Worm (Caenorhabditis elegans): ENCODE measurements around the gene str-250.

Gene str-250

DNA sequence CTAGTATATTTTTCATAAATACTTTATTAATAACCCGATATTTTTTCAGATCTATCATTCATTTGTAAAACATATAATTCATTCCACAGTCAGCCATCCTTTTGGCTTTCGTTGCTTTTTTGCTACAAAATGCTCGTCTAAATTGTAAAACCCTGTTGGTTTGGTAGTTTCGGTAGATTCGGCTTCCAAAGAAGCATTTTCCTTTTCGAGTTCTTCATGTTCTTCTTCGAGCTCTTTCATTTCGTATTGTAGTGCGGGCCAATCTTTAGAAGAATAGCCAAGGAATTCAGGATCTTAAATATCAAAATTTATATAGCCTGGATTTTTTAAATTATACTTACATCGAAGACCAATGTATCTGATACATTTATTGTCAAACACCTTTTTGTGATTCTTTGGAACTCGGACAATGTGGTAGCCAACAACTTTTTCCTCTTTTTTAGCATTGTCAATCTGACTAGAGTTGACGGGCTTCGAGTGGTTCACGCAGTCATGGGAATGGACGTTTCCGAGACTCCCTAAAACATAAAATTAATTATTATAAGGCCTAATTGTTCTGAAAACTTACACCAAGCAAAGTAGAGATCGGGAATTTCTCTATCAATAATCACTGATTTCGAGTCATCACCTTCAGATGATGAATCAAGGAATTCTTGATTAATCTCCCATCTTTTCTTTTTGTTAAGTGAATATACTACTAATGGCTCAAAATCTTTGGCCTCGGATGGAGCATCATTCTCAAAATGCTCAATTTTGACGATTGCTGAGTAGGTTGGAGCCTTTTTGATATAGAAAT is 10.1 kb upstream of the str-250 start:
- TF ChIP-seq tbx-2 (tag; optimal IDR thresholded peaks at IDR 0.05) (no peak), pqm-1 (tag; optimal IDR thresholded peaks at IDR 0.05) (no peak), hlh-30 (tag; optimal IDR thresholded peaks at IDR 0.05; ENCODE audit: insufficient read depth) (no peak), T23F11.4 (GFP tag; optimal IDR thresholded peaks at IDR 0.05) (no peak), sox-4 (tag; optimal IDR thresholded peaks at IDR 0.05) (no peak), fkh-6 (tag; optimal IDR thresholded peaks at IDR 0.05) (no peak), ceh-45 (GFP tag; IDR thresholded peaks at IDR 0.05) (no peak)

DNA sequence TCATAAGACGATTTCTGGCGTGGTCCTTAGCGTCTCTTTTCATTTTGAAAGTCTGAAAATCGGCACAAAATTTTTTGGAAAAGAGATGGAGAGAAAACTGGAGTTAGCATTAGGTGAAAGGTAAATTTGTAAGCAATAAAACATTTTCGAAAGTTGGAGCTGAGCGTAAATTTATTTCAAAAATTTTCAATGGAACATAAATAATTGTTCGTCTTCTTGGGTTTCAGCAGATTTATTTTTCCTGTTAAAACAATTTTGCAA is 9.6 kb upstream of the str-250 start, which contains the start of gene C06B3.6:
C06B3.6 (minus strand) TSS at position 52 of the 261 bp plus-strand sequence.
- TF ChIP-seq ceh-34 (tag; optimal IDR thresholded peaks at IDR 0.05) (no peak), Y22D7AL.16 (tag; optimal IDR thresholded peaks at IDR 0.05) (no peak), nfya-1 (tag; optimal IDR thresholded peaks at IDR 0.05) (no peak), lin-11 (tag; optimal IDR thresholded peaks at IDR 0.05) (no peak), T23F11.4 (GFP tag; optimal IDR thresholded peaks at IDR 0.05) (no peak), ceh-48 (tag; optimal IDR thresholded peaks at IDR 0.05) (no peak), lim-6 (tag; optimal IDR thresholded peaks at IDR 0.05) (no peak), ets-4 (tag; optimal IDR thresholded peaks at IDR 0.05) (no peak), dve-1 (tag; optimal IDR thresholded peaks at IDR 0.05) (no peak), tbx-7 (tag; optimal IDR thresholded peaks at IDR 0.05) (no peak), fkh-6 (tag; optimal IDR thresholded peaks at IDR 0.05) (no peak)

DNA sequence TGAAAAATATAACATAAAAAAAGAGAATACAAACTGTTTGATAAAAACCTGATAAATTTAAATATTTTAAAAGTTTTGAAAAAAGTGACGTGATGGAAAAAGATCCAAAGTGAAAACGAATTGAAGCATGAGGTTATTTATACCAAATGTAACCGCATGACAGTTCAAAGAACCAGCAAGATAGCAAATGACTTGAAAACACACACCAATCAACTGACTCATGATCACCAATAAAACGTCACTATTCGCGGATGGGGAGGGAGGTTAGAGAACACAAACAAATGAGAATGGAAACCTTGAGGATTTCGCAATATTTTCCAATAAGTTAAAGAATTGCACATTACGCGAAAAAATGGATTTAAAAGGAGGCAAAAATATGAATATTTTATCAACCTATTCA is 9.0 kb upstream of the str-250 start, which contains the start of gene C06B3.7:
C06B3.7 (plus strand) TSS at position 287 of the 400 bp plus-strand sequence.
- no peak for TF ChIP-seq madf-2 (tag; optimal IDR thresholded peaks at IDR 0.05)
- peak; percentile 34 for TF ChIP-seq hlh-30 (tag; optimal IDR thresholded peaks at IDR 0.05; ENCODE audit: insufficient read depth)

DNA sequence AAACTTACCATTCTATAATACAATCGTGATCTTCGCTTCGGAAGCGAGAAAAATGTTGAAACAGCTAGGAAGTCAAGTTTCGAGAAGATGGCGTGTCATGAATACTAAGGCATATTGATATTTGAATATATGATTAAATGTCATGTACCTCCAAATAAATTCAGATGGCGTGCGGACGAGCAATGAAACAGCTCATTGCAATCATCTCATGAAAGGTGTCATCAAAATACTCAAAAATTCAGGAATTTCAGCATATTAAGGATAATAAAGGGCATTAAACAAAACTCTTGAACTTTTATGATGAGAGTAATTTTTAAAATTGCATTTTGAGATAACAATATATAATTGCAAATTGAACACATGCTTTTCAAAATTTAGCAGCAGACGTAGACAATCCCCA is 3.1 kb upstream of the str-250 start, which contains the start of gene gcy-32:
gcy-32 (minus strand) TSS at position 101 of the 400 bp plus-strand sequence.
- TF ChIP-seq ceh-9 (tag; optimal IDR thresholded peaks at IDR 0.05) = no peak
- TF ChIP-seq dve-1 (tag; optimal IDR thresholded peaks at IDR 0.05) = no peak
- no peak for TF ChIP-seq sox-2 (GFP tag; IDR thresholded peaks at IDR 0.05)
- TF ChIP-seq dmd-4 (tag; optimal IDR thresholded peaks at IDR 0.05; ENCODE audit: borderline replicate concordance) = no peak
- no peak for TF ChIP-seq lin-11 (tag; optimal IDR thresholded peaks at IDR 0.05)
- TF ChIP-seq rnt-1 (tag; optimal IDR thresholded peaks at IDR 0.05) = no peak
- TF ChIP-seq madf-2 (tag; optimal IDR thresholded peaks at IDR 0.05) = no peak
- TF ChIP-seq ceh-48 (tag; optimal IDR thresholded peaks at IDR 0.05) = no peak
- no peak for TF ChIP-seq tbx-2 (tag; optimal IDR thresholded peaks at IDR 0.05)
- no peak for TF ChIP-seq ceh-34 (tag; optimal IDR thresholded peaks at IDR 0.05)
- no peak for TF ChIP-seq unc-55 (GFP tag; optimal IDR thresholded peaks at IDR 0.05)
- no peak for TF ChIP-seq ceh-31 (tag; optimal IDR thresholded peaks at IDR 0.05)
- no peak for TF ChIP-seq T23F11.4 (GFP tag; optimal IDR thresholded peaks at IDR 0.05)

DNA sequence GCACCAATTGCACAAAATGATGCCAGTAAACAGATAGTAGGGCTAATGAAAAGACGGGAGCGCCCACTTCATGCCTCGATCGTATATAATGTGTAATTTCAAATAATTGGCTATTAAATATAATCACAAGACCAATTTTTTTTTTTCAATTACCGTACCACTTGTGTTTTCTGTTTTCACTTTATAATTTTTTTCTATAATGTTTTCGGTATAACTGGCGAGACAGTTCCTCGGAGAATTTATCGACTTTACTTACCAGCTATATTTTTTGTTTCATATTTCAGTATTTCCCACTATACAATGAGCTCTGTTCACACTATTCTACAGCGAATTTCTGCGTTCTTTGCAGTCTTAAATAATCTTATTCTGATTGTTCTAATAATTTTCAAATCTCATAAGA is 2.2 kb upstream of the str-250 start, which contains the start of gene str-252:
str-252 (plus strand) TSS at position 301 of the 400 bp plus-strand sequence.
- TF ChIP-seq elt-4 (tag; optimal IDR thresholded peaks at IDR 0.05) (no peak), ceh-9 (tag; optimal IDR thresholded peaks at IDR 0.05) (no peak), zip-5 (tag; optimal IDR thresholded peaks at IDR 0.05) (no peak)

DNA sequence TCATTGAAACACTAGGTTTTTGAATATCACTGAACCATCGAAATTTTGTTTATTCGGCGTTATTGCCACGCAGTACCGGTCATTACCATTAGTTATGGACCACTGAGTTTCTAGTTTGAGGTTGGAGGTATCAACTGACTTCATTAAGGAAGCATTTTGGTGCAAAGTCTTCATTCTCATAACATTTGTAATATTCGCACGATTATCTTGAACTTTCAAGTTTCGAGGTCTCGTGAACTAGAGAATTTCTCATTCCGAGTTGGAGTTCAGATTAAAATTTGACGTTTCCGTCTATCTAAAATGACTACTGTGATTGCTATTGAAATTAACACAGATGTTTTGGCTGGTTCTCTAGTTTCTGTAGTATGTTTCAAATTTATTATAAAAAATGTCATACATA is 2.3 kb downstream of the str-250 start, which contains the start of gene srx-42:
srx-42 (plus strand) TSS at position 301 of the 400 bp plus-strand sequence.
- TF ChIP-seq ets-4 (tag; optimal IDR thresholded peaks at IDR 0.05) = no peak
- TF ChIP-seq T23F11.4 (GFP tag; optimal IDR thresholded peaks at IDR 0.05) = no peak
- TF ChIP-seq ceh-6 (GFP tag; optimal IDR thresholded peaks at IDR 0.05) = no peak
- no peak for TF ChIP-seq F13H6.1 (tag; optimal IDR thresholded peaks at IDR 0.05)
- no peak for TF ChIP-seq unc-86 (tag; optimal IDR thresholded peaks at IDR 0.05)
- TF ChIP-seq ceh-45 (GFP tag; IDR thresholded peaks at IDR 0.05) = no peak
- TF ChIP-seq unc-42 (tag; optimal IDR thresholded peaks at IDR 0.05) = no peak
- no peak for TF ChIP-seq ceh-31 (tag; optimal IDR thresholded peaks at IDR 0.05)
- TF ChIP-seq ztf-16 (tag; optimal IDR thresholded peaks at IDR 0.05) = no peak
- no peak for TF ChIP-seq rnt-1 (tag; optimal IDR thresholded peaks at IDR 0.05)
- no peak for TF ChIP-seq pha-4 (tag; optimal IDR thresholded peaks at IDR 0.05)
- TF ChIP-seq dve-1 (tag; optimal IDR thresholded peaks at IDR 0.05) = no peak
- no peak for TF ChIP-seq unc-3 (GFP tag; conservative IDR thresholded peaks at IDR 0.05)
- TF ChIP-seq unc-3 (tag; optimal IDR thresholded peaks at IDR 0.05) = no peak
- TF ChIP-seq sdc-2 (tag; optimal IDR thresholded peaks at IDR 0.05) = no peak
